Fruit fly (Drosophila melanogaster): ENCODE data around the gene dome.

DNA sequence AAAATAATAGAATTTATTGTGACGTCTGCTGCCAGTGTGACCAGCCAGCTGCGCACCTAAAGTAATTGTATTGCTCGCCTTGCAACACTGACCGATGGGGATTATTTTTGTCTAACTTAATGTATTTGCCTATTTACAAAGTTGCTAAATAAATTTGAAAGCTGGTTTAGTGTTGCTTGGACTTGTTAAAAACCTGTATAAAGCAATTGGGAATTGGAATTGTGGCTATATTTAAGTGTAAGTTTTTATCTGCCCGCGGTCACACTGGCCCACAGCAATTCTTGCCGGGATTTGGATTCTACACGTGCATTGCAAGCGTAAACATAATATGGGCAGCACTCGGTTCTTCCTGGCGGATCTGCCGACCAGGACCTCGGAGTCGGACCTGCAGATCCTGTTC, 20.8 kb upstream of the dome start, which contains the start of the genes CG14230 and CG14232:
- TF ChIP-seq CTCF (optimal IDR thresholded peaks at IDR 0.05) (no peak), CG8478 (optimal IDR thresholded peaks at IDR 0.05) (no peak)
